Fruit fly (Drosophila melanogaster): ENCODE data around the gene CG3014.

DNA sequence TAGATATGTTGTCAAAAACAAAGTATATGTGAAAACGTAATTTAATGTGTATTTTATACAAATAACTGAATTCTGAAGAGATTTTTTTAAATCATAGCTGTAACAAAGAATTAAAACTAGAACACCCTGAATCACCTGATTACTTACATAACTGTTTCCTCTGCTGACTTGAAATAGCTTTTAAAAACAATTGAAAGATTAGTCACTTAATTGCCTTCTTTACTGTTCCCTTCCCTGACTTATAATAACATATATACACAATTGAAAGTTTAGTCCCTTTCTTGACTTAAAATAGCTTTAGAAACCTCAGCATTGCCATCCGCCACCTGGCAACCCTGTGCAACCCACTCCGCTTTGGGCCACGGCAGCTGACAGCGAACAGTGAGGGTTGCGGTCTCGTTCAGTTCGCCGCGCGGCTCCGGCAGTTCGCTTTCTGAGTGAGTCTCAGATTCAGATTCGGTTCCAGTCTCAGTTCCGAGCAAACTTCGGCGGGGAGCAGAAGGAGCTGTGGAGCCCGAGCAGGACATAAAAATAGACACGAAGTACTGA is 11.5 kb upstream of the CG3014 start, which contains the start of gene CG34384:
- TF ChIP-seq CG8478 (optimal IDR thresholded peaks at IDR 0.05) (no peak), CTCF (optimal IDR thresholded peaks at IDR 0.05) (no peak)

Data from S2 (cell line).